Worm (Caenorhabditis elegans): ENCODE measurements around the gene col-156.

DNA sequence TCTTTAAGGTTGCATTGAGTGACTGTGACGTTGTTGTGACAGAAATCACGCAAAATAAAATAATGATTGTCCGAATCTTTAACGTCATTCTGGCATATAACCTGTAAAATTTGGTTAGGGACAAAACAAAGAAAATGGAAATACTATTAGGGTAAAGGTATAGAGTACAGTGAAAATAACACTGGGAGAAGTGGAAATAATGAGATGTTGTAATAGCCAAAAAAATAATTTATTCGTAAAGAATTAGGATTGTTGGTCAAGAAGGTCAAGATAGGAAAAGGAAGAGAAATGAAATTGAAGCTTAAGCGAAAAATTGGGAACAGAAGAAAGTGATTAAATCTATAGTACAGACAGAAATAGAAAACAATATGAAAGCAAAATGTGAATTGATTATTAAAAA is 35.1 kb downstream of the col-156 start, which contains the start of gene deg-3:
- TF ChIP-seq mdl-1 (tag; optimal IDR thresholded peaks at IDR 0.05) (no peak), ztf-11 (tag; optimal IDR thresholded peaks at IDR 0.05) (no peak), fos-1 (tag; optimal IDR thresholded peaks at IDR 0.05) (no peak), nhr-23 (tag; optimal IDR thresholded peaks at IDR 0.05) (no peak), ama-1 (optimal IDR thresholded peaks at IDR 0.05) (no peak), sem-4 (tag; optimal IDR thresholded peaks at IDR 0.05) (no peak), aly-2 (tag; optimal IDR thresholded peaks at IDR 0.05) (no peak), elt-1 (tag; optimal IDR thresholded peaks at IDR 0.05) (no peak), crh-2 (tag; optimal IDR thresholded peaks at IDR 0.05) (no peak), snpc-4 (tag; optimal IDR thresholded peaks at IDR 0.05) (no peak), nhr-77 (tag; optimal IDR thresholded peaks at IDR 0.05) (no peak), unc-39 (tag; optimal IDR thresholded peaks at IDR 0.05) (no peak), ceh-16 (tag; optimal IDR thresholded peaks at IDR 0.05) (no peak)

Measured in whole organism, L2 larva.